Fruit fly (Drosophila melanogaster): ENCODE results near the gene mop.
A peak's percentile ranks its signal among the peaks of the same experiment; 100 is the strongest.

Gene mop

dm6 chr3L:14743106-14743692 lies 32.7 kb downstream of the mop start:
- no peak for TF ChIP-seq esn (GFP tag; optimal IDR thresholded peaks at IDR 0.05)
- TF ChIP-seq CG10669 (GFP tag; optimal IDR thresholded peaks at IDR 0.05), result no peak
- TF ChIP-seq Hr4 (GFP tag; optimal IDR thresholded peaks at IDR 0.05), result no peak
- no peak for TF ChIP-seq dsx (GFP tag; optimal IDR thresholded peaks at IDR 0.05; ENCODE audit: poor library complexity, severe bottlenecking)
- no peak for TF ChIP-seq CG10631 (GFP tag; optimal IDR thresholded peaks at IDR 0.05)
- no peak for TF ChIP-seq Ets96B (tag; optimal IDR thresholded peaks at IDR 0.05)
- TF ChIP-seq dac (GFP tag; optimal IDR thresholded peaks at IDR 0.05), result no peak
- TF ChIP-seq Eip78C (GFP tag), result peak; percentile 73
- no peak for TF ChIP-seq OdsH (GFP tag; optimal IDR thresholded peaks at IDR 0.05)
- TF ChIP-seq Blimp-1 (GFP tag; optimal IDR thresholded peaks at IDR 0.05), result peak; percentile 98
- TF ChIP-seq fd85E (GFP tag; optimal IDR thresholded peaks at IDR 0.05), result no peak
- TF ChIP-seq Eip93F (GFP tag; optimal IDR thresholded peaks at IDR 0.05), result no peak
- no peak for TF ChIP-seq CG34406 (GFP tag; optimal IDR thresholded peaks at IDR 0.05)
- TF ChIP-seq CG6792 (GFP tag; optimal IDR thresholded peaks at IDR 0.05), result no peak
- peak; percentile 4 for TF ChIP-seq Met (GFP tag; optimal IDR thresholded peaks at IDR 0.05)
- no peak for TF ChIP-seq CG6276 (GFP tag; optimal IDR thresholded peaks at IDR 0.05)
- TF ChIP-seq Smox (GFP tag; optimal IDR thresholded peaks at IDR 0.05), result no peak
- TF ChIP-seq Sox102F (GFP tag; optimal IDR thresholded peaks at IDR 0.05), result no peak
- TF ChIP-seq CG1621 (tag; optimal IDR thresholded peaks at IDR 0.05), result no peak
- no peak for TF ChIP-seq Hr38 (GFP tag; optimal IDR thresholded peaks at IDR 0.05)
- peak; percentile 59; the same call in 2 of the 3 replicates for TF ChIP-seq CG6163 (GFP tag; IDR thresholded peaks at IDR 0.05)
- peak; percentile 14 for TF ChIP-seq vri (GFP tag; optimal IDR thresholded peaks at IDR 0.05)
- TF ChIP-seq ss (GFP tag; optimal IDR thresholded peaks at IDR 0.05), result no peak
- no peak for TF ChIP-seq CG7368 (GFP tag; optimal IDR thresholded peaks at IDR 0.05)

- TF ChIP-seq spab (GFP tag; optimal IDR thresholded peaks at IDR 0.05), result no peak
- no peak for TF ChIP-seq CG6276 (GFP tag; optimal IDR thresholded peaks at IDR 0.05)
- no peak for TF ChIP-seq fd85E (GFP tag; optimal IDR thresholded peaks at IDR 0.05)
- no peak for TF ChIP-seq topi (GFP tag; optimal IDR thresholded peaks at IDR 0.05)
- no peak for TF ChIP-seq CG6808 (GFP tag; optimal IDR thresholded peaks at IDR 0.05)
- TF ChIP-seq ss (GFP tag; optimal IDR thresholded peaks at IDR 0.05), result no peak
- TF ChIP-seq CG34406 (GFP tag; optimal IDR thresholded peaks at IDR 0.05), result no peak
- TF ChIP-seq svp (GFP tag), result no peak
- TF ChIP-seq dsx (GFP tag; optimal IDR thresholded peaks at IDR 0.05; ENCODE audit: poor library complexity, severe bottlenecking), result no peak
- TF ChIP-seq Sox15 (GFP tag; optimal IDR thresholded peaks at IDR 0.05), result no peak
- TF ChIP-seq CG8119 (GFP tag; IDR thresholded peaks at IDR 0.05), result no peak
- no peak for TF ChIP-seq CG3032 (tag; optimal IDR thresholded peaks at IDR 0.05)
- no peak for TF ChIP-seq dac (GFP tag; optimal IDR thresholded peaks at IDR 0.05)
- TF ChIP-seq salr (GFP tag; optimal IDR thresholded peaks at IDR 0.05), result no peak
- no peak for TF ChIP-seq CG10631 (GFP tag; optimal IDR thresholded peaks at IDR 0.05)
Observed at dm6 chr3L:14733417-14733816, 42.5 kb downstream of the mop start, which contains the start of gene CG13471. Gene CG13471, minus strand, starts transcription at chr3L:14733517.

- peak; percentile 56; the same call in 1 of the 3 replicates for TF ChIP-seq eg (GFP tag; IDR thresholded peaks at IDR 0.05)
- TF ChIP-seq esn (GFP tag; optimal IDR thresholded peaks at IDR 0.05), result no peak
- TF ChIP-seq Lpt (GFP tag; optimal IDR thresholded peaks at IDR 0.05), result no peak
- peak; percentile 22 for TF ChIP-seq CG16779 (tag; optimal IDR thresholded peaks at IDR 0.05)
- TF ChIP-seq Hr4 (GFP tag; optimal IDR thresholded peaks at IDR 0.05), result peak; percentile 25
- TF ChIP-seq CG10669 (GFP tag; optimal IDR thresholded peaks at IDR 0.05), result peak; percentile 38
- TF ChIP-seq CG9139 (GFP tag; optimal IDR thresholded peaks at IDR 0.05), result peak; percentile 27
- no peak for TF ChIP-seq salr (GFP tag; optimal IDR thresholded peaks at IDR 0.05)
- no peak for TF ChIP-seq Sox102F (GFP tag; optimal IDR thresholded peaks at IDR 0.05)
- TF ChIP-seq Eip78C (GFP tag), result peak; percentile 81
- TF ChIP-seq Ets96B (tag; optimal IDR thresholded peaks at IDR 0.05), result peak; percentile 47
- TF ChIP-seq achi (GFP tag; optimal IDR thresholded peaks at IDR 0.05), result peak; percentile 46
- no peak for TF ChIP-seq Eip93F (GFP tag; optimal IDR thresholded peaks at IDR 0.05)
- TF ChIP-seq ss (GFP tag; optimal IDR thresholded peaks at IDR 0.05), result peak in 1 of 2 experiments; percentile 33
- TF ChIP-seq CG15336 (GFP tag; IDR thresholded peaks at IDR 0.05), result peak; percentile 61
- no peak for TF ChIP-seq lz (GFP tag; optimal IDR thresholded peaks at IDR 0.05)
- peak; percentile 21 for TF ChIP-seq fd59A (GFP tag; optimal IDR thresholded peaks at IDR 0.05)
- TF ChIP-seq CG6276 (GFP tag; optimal IDR thresholded peaks at IDR 0.05), result peak; percentile 17
- no peak for TF ChIP-seq Sox15 (GFP tag; optimal IDR thresholded peaks at IDR 0.05)
- no peak for TF ChIP-seq CG34406 (GFP tag; optimal IDR thresholded peaks at IDR 0.05)
- no peak for TF ChIP-seq CG1621 (tag; optimal IDR thresholded peaks at IDR 0.05)
- TF ChIP-seq svp (GFP tag), result no peak
- TF ChIP-seq CG11762 (GFP tag; optimal IDR thresholded peaks at IDR 0.05; ENCODE audit: insufficient read depth), result peak; percentile 11
- peak; percentile 11 for TF ChIP-seq CG4318 (GFP tag; optimal IDR thresholded peaks at IDR 0.05)
- no peak for TF ChIP-seq CG7368 (GFP tag; optimal IDR thresholded peaks at IDR 0.05)
- TF ChIP-seq CG32006 (GFP tag; optimal IDR thresholded peaks at IDR 0.05), result peak; percentile 58
- TF ChIP-seq CG6163 (GFP tag; IDR thresholded peaks at IDR 0.05), result no peak
- no peak for TF ChIP-seq Smox (GFP tag; optimal IDR thresholded peaks at IDR 0.05)
- TF ChIP-seq CG8119 (GFP tag; IDR thresholded peaks at IDR 0.05), result peak; percentile 74; the same call in 2 of the 3 replicates
- TF ChIP-seq Ets21C (GFP tag; optimal IDR thresholded peaks at IDR 0.05), result no peak
Observed at dm6 chr3L:14731790-14732189, 44.1 kb downstream of the mop start.

Measured in whole organism, prepupa.